Worm (Caenorhabditis elegans): ENCODE measurements around the gene Y54G2A.38.
"Not testable (repeated sequence)": the region's sequence is repeated elsewhere in the genome, so short reads cannot be mapped to it uniquely, and the experiment has no call there.

The Y54G2A.38 gene

ce11 chrIV:2740035-2740434, 19.2 kb upstream of the Y54G2A.38 start (continued):
- peak; percentile 84 for TF ChIP-seq Y56A3A.18 (GFP tag; IDR thresholded peaks at IDR 0.05)
- peak; percentile 89; the same call in 1 of the 2 replicates for TF ChIP-seq ztf-25 (GFP tag; IDR thresholded peaks at IDR 0.05)
- 0 out of 2 replicates have a peak, but pooled peaks have one; percentile 14 for TF ChIP-seq cebp-1 (GFP tag; IDR thresholded peaks at IDR 0.05)
- not testable (repeated sequence) for TF ChIP-seq cebp-1 (tag; optimal IDR thresholded peaks at IDR 0.05)
- peak; percentile 65 for TF ChIP-seq mcd-1 (GFP tag; IDR thresholded peaks at IDR 0.05)
- peak; percentile 28; the same call in 1 of the 2 replicates for TF ChIP-seq Y53F4B.3 (GFP tag; IDR thresholded peaks at IDR 0.05)
- peak; percentile 65; the same call in 1 of the 2 replicates for TF ChIP-seq attf-6 (GFP tag; IDR thresholded peaks at IDR 0.05)
- 0 out of 2 replicates have a peak, but pooled peaks have one; percentile 39 for TF ChIP-seq F33H1.4 (GFP tag; IDR thresholded peaks at IDR 0.05)
- peak; percentile 60; the same call in 1 of the 2 replicates for TF ChIP-seq ekl-4 (GFP tag; IDR thresholded peaks at IDR 0.05)
- 0 out of 2 replicates have a peak, but pooled peaks have one; percentile 63 for TF ChIP-seq bed-1 (GFP tag; IDR thresholded peaks at IDR 0.05)
- peak; percentile 52; the same call in 1 of the 2 replicates for TF ChIP-seq D2030.7 (GFP tag; IDR thresholded peaks at IDR 0.05)
- 0 out of 2 replicates have a peak, but pooled peaks have one; percentile 53 for TF ChIP-seq ceh-58 (GFP tag; IDR thresholded peaks at IDR 0.05)
- peak; percentile 59 for TF ChIP-seq ceh-100 (GFP tag; IDR thresholded peaks at IDR 0.05)
- TF ChIP-seq aptf-3 (GFP tag; IDR thresholded peaks at IDR 0.05): peak; percentile 84; the same call in 1 of the 2 replicates
- peak; percentile 97 for TF ChIP-seq lin-26 (GFP tag; IDR thresholded peaks at IDR 0.05)

ce11 chrIV:2742470-2743044, 16.7 kb upstream of the Y54G2A.38 start, which contains the start of gene nhr-277:
nhr-277 (plus strand) TSS chrIV:2742994.
- TF ChIP-seq hmg-1.2 (GFP tag; IDR thresholded peaks at IDR 0.05) (peak; percentile 94), madf-10 (tag; optimal IDR thresholded peaks at IDR 0.05) (no peak)

DNA sequence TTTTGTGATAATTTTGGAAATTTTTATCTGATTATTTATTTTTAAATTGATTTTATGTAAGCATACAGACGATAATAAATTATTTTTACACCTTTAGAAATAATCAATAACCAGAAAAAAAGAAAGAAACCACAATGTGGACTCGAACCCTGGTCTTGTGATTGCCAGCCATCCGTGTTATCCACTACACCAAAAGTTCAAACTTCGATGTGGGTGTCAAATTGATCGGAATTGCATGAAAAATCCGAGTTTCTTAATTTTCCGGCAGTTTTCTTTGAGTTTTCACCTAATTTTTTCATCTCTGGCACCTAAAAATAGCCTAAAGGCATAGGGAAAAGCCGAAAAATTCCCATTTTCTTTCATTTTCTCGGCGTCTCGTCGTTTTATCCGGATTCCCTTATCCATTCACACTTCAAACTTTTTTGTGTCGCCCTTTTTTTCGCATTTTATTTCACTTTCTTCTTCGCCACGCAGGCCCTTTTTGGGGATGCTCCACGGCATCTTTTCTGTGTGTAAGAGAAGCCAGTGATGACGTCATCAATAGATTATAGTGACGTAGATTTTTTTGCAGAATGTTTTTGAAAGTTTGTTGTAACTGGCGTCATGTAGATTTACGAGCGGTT, 11.8 kb upstream of the Y54G2A.38 start:
- TF ChIP-seq pha-4 (tag; optimal IDR thresholded peaks at IDR 0.05) (no peak), nhr-120 (GFP tag; IDR thresholded peaks at IDR 0.05) (no peak), dpff-1 (tag; optimal IDR thresholded peaks at IDR 0.05) (no peak), rpc-1 (optimal IDR thresholded peaks at IDR 0.05) (peak; percentile 35), rpc-1 (tag; optimal IDR thresholded peaks at IDR 0.05) (peak; percentile 70), xnd-1 (tag; optimal IDR thresholded peaks at IDR 0.05) (no peak), atf-7 (tag; optimal IDR thresholded peaks at IDR 0.05) (no peak), die-1 (tag; optimal IDR thresholded peaks at IDR 0.05) (peak; percentile 3), B0261.1 (tag; optimal IDR thresholded peaks at IDR 0.05) (peak; percentile 40), tbp1 (GFP tag; optimal IDR thresholded peaks at IDR 0.05) (peak; percentile 80), snpc-3.4 (tag; optimal IDR thresholded peaks at IDR 0.05) (no peak)

DNA sequence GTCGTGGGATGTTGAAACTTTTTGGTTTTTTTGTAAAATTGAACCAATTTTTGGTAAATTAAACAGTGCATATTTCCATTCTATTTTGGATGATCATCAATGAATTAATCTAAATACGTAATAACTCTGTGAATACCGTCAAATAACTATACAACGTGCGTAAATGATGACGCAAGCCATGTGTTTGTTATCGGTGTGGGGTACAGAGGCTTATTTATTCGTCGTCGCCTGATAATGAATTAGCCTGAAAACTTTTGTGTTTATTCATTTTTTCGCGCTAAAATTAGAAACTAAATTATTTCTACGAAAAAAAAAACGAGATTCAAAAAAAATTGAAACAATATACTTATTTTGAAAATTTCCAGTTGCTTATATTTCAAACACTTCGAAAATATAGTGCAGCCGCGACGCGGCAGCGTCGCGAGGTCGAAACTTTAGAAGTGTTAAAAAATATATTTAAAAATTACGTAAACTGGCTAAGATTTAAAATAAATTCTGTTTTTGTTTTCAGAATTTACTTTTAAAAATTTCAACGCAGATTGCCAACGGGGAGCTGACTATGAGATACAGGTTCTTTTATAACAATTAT, 10.3 kb upstream of the Y54G2A.38 start:
- no peak for TF ChIP-seq B0336.3 (GFP tag; IDR thresholded peaks at IDR 0.05)
- TF ChIP-seq mcd-1 (GFP tag; IDR thresholded peaks at IDR 0.05): no peak
- no peak for TF ChIP-seq Y56A3A.18 (GFP tag; IDR thresholded peaks at IDR 0.05)
- no peak for TF ChIP-seq attf-6 (GFP tag; IDR thresholded peaks at IDR 0.05)
- no peak for TF ChIP-seq ZK185.1 (tag; optimal IDR thresholded peaks at IDR 0.05; ENCODE audit: poor library complexity, severe bottlenecking)

- no peak for TF ChIP-seq D2030.7 (GFP tag; IDR thresholded peaks at IDR 0.05)
- TF ChIP-seq F10E7.11 (tag; optimal IDR thresholded peaks at IDR 0.05): no peak
Observed at ce11 chrIV:2750607-2751006, 8.7 kb upstream of the Y54G2A.38 start.
